Fruit fly (Drosophila melanogaster) whole organism, embryonic: ENCODE results near the gene CG8369.
A peak's percentile ranks its signal among the peaks of the same experiment; 100 is the strongest.

Source experiments
- Aef1 ChIP-seq: fragments of 200-800 bp; sonication (Bioruptor generic); IDR thresholded peaks from 3 replicates; pipeline ENCODE4 v1.3.6; 2022; ENCODE audit warnings: missing biosample characterization, missing genetic modification characterization
- Antp ChIP-seq: fragments of 200-800 bp; sonication (Bioruptor generic); optimal IDR thresholded peaks from 3 replicates; lab custom pipeline; 2016; ENCODE audit warnings: missing biosample characterization, missing genetic modification characterization
- Bgb ChIP-seq: fragments of 200-800 bp; sonication (Bioruptor generic); IDR thresholded peaks from 2 replicates; pipeline ENCODE4 v1.3.6; 2022; ENCODE audit warnings: missing biosample characterization, missing genetic modification characterization; ENCODE audit not compliant: partially characterized antibody
- CG10565 ChIP-seq: fragments of 200-800 bp; sonication (Bioruptor generic); optimal IDR thresholded peaks from 3 replicates; lab custom pipeline; 2016; ENCODE audit warnings: missing biosample characterization, mild to moderate bottlenecking, missing genetic modification characterization
- CG14860 ChIP-seq: fragments of 200-800 bp; sonication (Bioruptor generic); IDR thresholded peaks from 3 replicates; pipeline ENCODE4 v1.3.6; 2022; ENCODE audit warnings: missing biosample characterization, missing genetic modification characterization; ENCODE audit not compliant: partially characterized antibody
- CG1647 ChIP-seq: fragments of 200-800 bp; sonication (Bioruptor generic); optimal IDR thresholded peaks from 3 replicates; lab custom pipeline; 2016; ENCODE audit warnings: missing biosample characterization, missing genetic modification characterization
- CG17568 ChIP-seq: fragments of 200-800 bp; sonication (Bioruptor generic); optimal IDR thresholded peaks from 2 replicates; lab custom pipeline; 2018; ENCODE audit warnings: missing biosample characterization, mild to moderate bottlenecking, missing genetic modification characterization, moderate library complexity
- CG17829 ChIP-seq: fragments of 200-800 bp; optimal IDR thresholded peaks from 2 replicates; lab custom pipeline; 2019; ENCODE audit warnings: missing biosample characterization, mild to moderate bottlenecking, missing genetic modification characterization, moderate library complexity
- CG18011 ChIP-seq: fragments of 200-800 bp; sonication (Bioruptor generic); optimal IDR thresholded peaks from 2 replicates; lab custom pipeline; 2017; ENCODE audit warnings: missing biosample characterization, missing genetic modification characterization, mild to moderate bottlenecking, moderate library complexity, missing genotype
- CG3065 ChIP-seq: fragments of 200-800 bp; sonication (Bioruptor generic); optimal IDR thresholded peaks from 2 replicates; lab custom pipeline; 2016; ENCODE audit warnings: missing biosample characterization, missing genetic modification characterization
- CG31224 ChIP-seq: fragments of 200-800 bp; sonication (Bioruptor generic); IDR thresholded peaks from 2 replicates; pipeline ENCODE4 v1.3.6; 2022; ENCODE audit warnings: missing biosample characterization, missing genetic modification characterization
- CG31365 ChIP-seq: fragments of 200-800 bp; sonication (Bioruptor generic); optimal IDR thresholded peaks from 2 replicates; lab custom pipeline; 2018; ENCODE audit warnings: missing biosample characterization, mild to moderate bottlenecking, missing genetic modification characterization
- CG33557 ChIP-seq: fragments of 200-800 bp; sonication (Bioruptor generic); optimal IDR thresholded peaks from 2 replicates; lab custom pipeline; 2019; ENCODE audit warnings: missing biosample characterization, mild to moderate bottlenecking, missing genetic modification characterization, moderate library complexity
- CG6175 ChIP-seq: fragments of 200-800 bp; sonication (Bioruptor generic); IDR thresholded peaks from 3 replicates; pipeline ENCODE4 v1.3.6; 2022; ENCODE audit warnings: missing biosample characterization, missing genetic modification characterization
- CG7271 ChIP-seq: fragments of 200-800 bp; sonication (Bioruptor generic); optimal IDR thresholded peaks from 2 replicates; lab custom pipeline; 2018; ENCODE audit warnings: missing biosample characterization, mild to moderate bottlenecking, missing genetic modification characterization, moderate library complexity
- CG7786 ChIP-seq: fragments of 200-800 bp; sonication (Bioruptor generic); optimal IDR thresholded peaks from 2 replicates; lab custom pipeline; 2016; ENCODE audit warnings: missing biosample characterization, missing genetic modification characterization
- CG8281 ChIP-seq: fragments of 200-800 bp; sonication (Bioruptor generic); optimal IDR thresholded peaks from 2 replicates; lab custom pipeline; 2018; ENCODE audit warnings: missing biosample characterization, mild to moderate bottlenecking, missing genetic modification characterization, moderate library complexity
- CG9437 ChIP-seq: fragments of 200-800 bp; sonication (Bioruptor generic); optimal IDR thresholded peaks from 2 replicates; lab custom pipeline; 2018; ENCODE audit warnings: missing biosample characterization, mild to moderate bottlenecking, missing genetic modification characterization
- CG9609 ChIP-seq: fragments of 200-800 bp; sonication (Bioruptor generic); optimal IDR thresholded peaks from 3 replicates; lab custom pipeline; 2016; ENCODE audit warnings: missing biosample characterization, missing genetic modification characterization
- CTCF ChIP-seq: fragments of 200-800 bp; sonication (Bioruptor generic); optimal IDR thresholded peaks from 2 replicates; lab custom pipeline; 2017; ENCODE audit warnings: missing biosample characterization, mild to moderate bottlenecking, missing genetic modification characterization, moderate library complexity
- Dbx ChIP-seq: fragments of 200-800 bp; sonication (Bioruptor generic); IDR thresholded peaks from 3 replicates; pipeline ENCODE4 v1.3.6; 2022; ENCODE audit warnings: missing biosample characterization, missing genetic modification characterization
- Dfd ChIP-seq, 2 experiments: fragments of >200 bp; optimal IDR thresholded peaks; 2 replicates each; lab custom pipeline; 2017; ENCODE audit warnings: missing biosample characterization in 2 of 2, missing genetic modification characterization in 2 of 2
- Dip3 ChIP-seq: fragments of 200-800 bp; sonication (Bioruptor generic); optimal IDR thresholded peaks from 3 replicates; lab custom pipeline; 2016; ENCODE audit warnings: missing biosample characterization, missing genetic modification characterization
- Dll ChIP-seq: fragments of 200-800 bp; sonication (Bioruptor generic); IDR thresholded peaks from 4 replicates; pipeline ENCODE4 v1.3.6; 2022; ENCODE audit warnings: missing biosample characterization, missing genetic modification characterization; ENCODE audit not compliant: partially characterized antibody
- ERR ChIP-seq: fragments of 200-800 bp; sonication (Bioruptor generic); optimal IDR thresholded peaks from 2 replicates; lab custom pipeline; 2016; ENCODE audit warnings: missing biosample characterization, missing genetic modification characterization
- HLH54F ChIP-seq: fragments of 200-800 bp; sonication (Bioruptor generic); optimal IDR thresholded peaks from 3 replicates; lab custom pipeline; 2016; ENCODE audit warnings: missing biosample characterization, missing genetic modification characterization
- Jarid2 ChIP-seq: fragments of 200-800 bp; sonication (Bioruptor generic); optimal IDR thresholded peaks from 3 replicates; lab custom pipeline; 2017; ENCODE audit warnings: mild to moderate bottlenecking, missing biosample characterization, missing genetic modification reagents, missing genetic modification characterization
- MTF-1 ChIP-seq: fragments of 200-800 bp; sonication (Bioruptor generic); optimal IDR thresholded peaks from 2 replicates; lab custom pipeline; 2018; ENCODE audit warnings: missing biosample characterization, mild to moderate bottlenecking, missing genetic modification characterization, borderline replicate concordance
- Pdp1 ChIP-seq, 2 experiments: fragments of 200-800 bp; sonication (Bioruptor generic); optimal IDR thresholded peaks; 3 replicates each; lab custom pipeline; 2016; ENCODE audit warnings: missing biosample characterization in 2 of 2, missing genetic modification characterization in 2 of 2, mild to moderate bottlenecking in 1 of 2, moderate library complexity in 1 of 2
- Spps ChIP-seq: fragments of 200-800 bp; sonication (Bioruptor generic); optimal IDR thresholded peaks from 2 replicates; lab custom pipeline; 2018; ENCODE audit warnings: missing biosample characterization, mild to moderate bottlenecking, missing genetic modification characterization
- TFAM ChIP-seq: fragments of 200-800 bp; sonication (Bioruptor generic); optimal IDR thresholded peaks from 2 replicates; lab custom pipeline; 2017; ENCODE audit warnings: missing biosample characterization, missing genetic modification characterization, inconsistent platforms
- Trl ChIP-seq, 3 experiments: fragments of >200 bp in 2 of 3; fragments of 200-800 bp in 1 of 3; sonication (Bioruptor generic) in 1 of 3; optimal IDR thresholded peaks; 2 replicates in 1 of 3; 3 replicates in 2 of 3; lab custom pipeline; 2016 to 2017; ENCODE audit warnings: missing biosample characterization in 1 of 3, missing genetic modification characterization in 1 of 3
- Xbp1 ChIP-seq: fragments of 200-800 bp; sonication (Bioruptor generic); optimal IDR thresholded peaks from 3 replicates; lab custom pipeline; 2016; ENCODE audit warnings: missing biosample characterization, mild to moderate bottlenecking, missing genetic modification characterization
- ash1 ChIP-seq: fragments of 200-800 bp; sonication (Bioruptor generic); optimal IDR thresholded peaks from 2 replicates; lab custom pipeline; 2018; ENCODE audit warnings: missing biosample characterization, mild to moderate bottlenecking, missing genetic modification characterization
- crol ChIP-seq: fragments of 200-800 bp; sonication (Bioruptor generic); IDR thresholded peaks from 2 replicates; pipeline ENCODE4 v1.3.6; 2022; ENCODE audit warnings: missing biosample characterization, missing genetic modification characterization
- danr ChIP-seq: fragments of 200-800 bp; sonication (Bioruptor generic); IDR thresholded peaks from 2 replicates; pipeline ENCODE4 v1.3.6; 2022; ENCODE audit warnings: missing biosample characterization, missing genetic modification characterization
- dm ChIP-seq: fragments of 200-800 bp; sonication (Bioruptor generic); optimal IDR thresholded peaks from 3 replicates; lab custom pipeline; 2016; ENCODE audit warnings: missing biosample characterization, missing genetic modification characterization
- dpn ChIP-seq, 2 experiments: fragments of 200-800 bp; sonication (Bioruptor generic); optimal IDR thresholded peaks; 3 replicates each; lab custom pipeline; 2016; ENCODE audit warnings: missing biosample characterization in 2 of 2, missing genetic modification characterization in 2 of 2
- emc ChIP-seq: fragments of 200-800 bp; sonication (Bioruptor generic); optimal IDR thresholded peaks from 2 replicates; lab custom pipeline; 2016; ENCODE audit warnings: missing biosample characterization, missing genetic modification characterization
- esg ChIP-seq: fragments of 200-800 bp; sonication (Bioruptor generic); conservative IDR thresholded peaks from 2 replicates; pipeline ENCODE4 v1.3.6; 2022; ENCODE audit warnings: missing biosample characterization, missing genetic modification characterization
- exex ChIP-seq: fragments of 200-800 bp; sonication (Bioruptor generic); optimal IDR thresholded peaks from 4 replicates; lab custom pipeline; 2018; ENCODE audit warnings: missing biosample characterization, mild to moderate bottlenecking, missing genetic modification characterization, moderate library complexity
- fru ChIP-seq: fragments of >200 bp; optimal IDR thresholded peaks from 2 replicates; lab custom pipeline; 2017
- ftz-f1 ChIP-seq: fragments of 200-800 bp; sonication (Bioruptor generic); optimal IDR thresholded peaks from 2 replicates; lab custom pipeline; 2016; ENCODE audit warnings: missing biosample characterization, missing genetic modification characterization
- ind ChIP-seq: fragments of 200-800 bp; sonication (Bioruptor generic); optimal IDR thresholded peaks from 3 replicates; lab custom pipeline; 2016; ENCODE audit warnings: missing biosample characterization, missing genetic modification characterization
- jumu ChIP-seq: fragments of 200-800 bp; sonication (Bioruptor generic); optimal IDR thresholded peaks from 3 replicates; lab custom pipeline; 2016; ENCODE audit warnings: missing biosample characterization, missing genetic modification characterization
- klu ChIP-seq: fragments of 200-800 bp; sonication (Bioruptor generic); IDR thresholded peaks from 2 replicates; pipeline ENCODE4 v1.3.6; 2022; ENCODE audit warnings: missing biosample characterization, missing genetic modification characterization
- oc ChIP-seq: fragments of 200-800 bp; sonication (Bioruptor generic); optimal IDR thresholded peaks from 2 replicates; lab custom pipeline; 2018; ENCODE audit warnings: missing biosample characterization, mild to moderate bottlenecking, missing genetic modification characterization, moderate library complexity
- p53 ChIP-seq: fragments of 200-800 bp; sonication (Bioruptor generic); optimal IDR thresholded peaks from 2 replicates; lab custom pipeline; 2016; ENCODE audit warnings: missing biosample characterization, missing genetic modification characterization
- pnt ChIP-seq: fragments of 200-800 bp; sonication (Bioruptor generic); optimal IDR thresholded peaks from 3 replicates; lab custom pipeline; 2016; ENCODE audit warnings: missing biosample characterization, missing genetic modification characterization
- run ChIP-seq: fragments of 200-800 bp; sonication (Bioruptor generic); optimal IDR thresholded peaks from 3 replicates; lab custom pipeline; 2018; ENCODE audit warnings: missing biosample characterization, mild to moderate bottlenecking, missing genetic modification characterization

Gene CG8369

dm6 chr3R:8849373-8850228 lies 27.8 kb downstream of the CG8369 start (continued):
- TF ChIP-seq klu (GFP tag; lab: Robert Waterston, UW) = no peak
- peak; percentile 38 for TF ChIP-seq Xbp1 (GFP tag; lab: Kevin White, UChicago)
- TF ChIP-seq Aef1 (GFP tag; lab: Robert Waterston, UW) = no peak
- TF ChIP-seq Dfd (GFP tag; optimal IDR thresholded peaks at IDR 0.05; lab: Kevin White, UChicago) = no peak
- TF ChIP-seq Pdp1 (GFP tag; optimal IDR thresholded peaks at IDR 0.05; lab: Kevin White, UChicago) = no peak
- no peak for TF ChIP-seq ash1 (GFP tag; lab: Kevin White, UChicago)
- no peak for TF ChIP-seq p53 (GFP tag; lab: Kevin White, UChicago)
- peak in 1 of 2 experiments; percentile 0 for TF ChIP-seq dpn (GFP tag; optimal IDR thresholded peaks at IDR 0.05; lab: Kevin White, UChicago)
- no peak for TF ChIP-seq CG3065
- TF ChIP-seq Jarid2 (GFP tag; lab: Kevin White, UChicago) = no peak
- TF ChIP-seq Trl (optimal IDR thresholded peaks at IDR 0.05; lab: Kevin White, UChicago) = no peak
- no peak for TF ChIP-seq Trl (GFP tag; optimal IDR thresholded peaks at IDR 0.05; lab: Kevin White, UChicago)
- TF ChIP-seq CG17829 (tag; lab: Kevin White, UChicago) = peak; percentile 53
- TF ChIP-seq CTCF = no peak
- no peak for TF ChIP-seq CG6175 (GFP tag; lab: Robert Waterston, UW)
- TF ChIP-seq Dbx (GFP tag; lab: Robert Waterston, UW) = no peak
- no peak for TF ChIP-seq run
- TF ChIP-seq CG18011 = no peak
- no peak for TF ChIP-seq Dll (GFP tag; lab: Robert Waterston, UW)
- TF ChIP-seq crol (GFP tag; lab: Robert Waterston, UW) = no peak
- no peak for TF ChIP-seq HLH54F (GFP tag; lab: Kevin White, UChicago)
- no peak for TF ChIP-seq Dip3 (GFP tag; lab: Kevin White, UChicago)
- no peak for TF ChIP-seq dm (GFP tag; lab: Kevin White, UChicago)
- TF ChIP-seq fru = no peak
- no peak for TF ChIP-seq emc
- no peak for TF ChIP-seq CG7271
- no peak for TF ChIP-seq TFAM (GFP tag; lab: Kevin White, UChicago)
- TF ChIP-seq CG10565 (GFP tag; lab: Kevin White, UChicago) = no peak
- no peak for TF ChIP-seq CG1647 (GFP tag; lab: Kevin White, UChicago)
- no peak for TF ChIP-seq CG9437 (GFP tag; lab: Kevin White, UChicago)
- TF ChIP-seq ind (GFP tag; lab: Kevin White, UChicago) = no peak
- no peak for TF ChIP-seq jumu
- TF ChIP-seq ftz-f1 (GFP tag; lab: Kevin White, UChicago) = no peak
- no peak for TF ChIP-seq oc (tag; lab: Kevin White, UChicago)
- no peak for TF ChIP-seq ERR (GFP tag; lab: Kevin White, UChicago)
- no peak for TF ChIP-seq CG31365
- TF ChIP-seq CG8281 = no peak
- TF ChIP-seq pnt (GFP tag; lab: Kevin White, UChicago) = no peak
- TF ChIP-seq MTF-1 = no peak
- peak; percentile 2 for TF ChIP-seq Spps (tag; lab: Kevin White, UChicago)
- no peak for TF ChIP-seq CG7786
- TF ChIP-seq exex = no peak
- TF ChIP-seq danr (GFP tag; lab: Robert Waterston, UW) = no peak
- TF ChIP-seq CG33557 = no peak
- no peak for TF ChIP-seq Bgb (GFP tag; lab: Robert Waterston, UW)
- no peak for TF ChIP-seq CG14860
- no peak for TF ChIP-seq Antp (GFP tag; lab: Kevin White, UChicago)
- TF ChIP-seq CG17568 (GFP tag; lab: Kevin White, UChicago) = no peak
- peak; percentile 29; the same call in 1 of the 2 replicates for TF ChIP-seq esg
- TF ChIP-seq CG9609 = no peak
- TF ChIP-seq CG31224 (GFP tag; lab: Robert Waterston, UW) = no peak
